Worm (Caenorhabditis elegans) whole organism, young adult: Measurements from ENCODE around the gene F17E9.4.

Experiments used
- K12H6.12 ChIP-seq: fragments of 200-800 bp; sonication (Bioruptor generic); optimal IDR thresholded peaks from 2 replicates; lab custom pipeline; 2018; ENCODE audit warnings: mild to moderate bottlenecking, missing genetic modification characterization, missing compliant biosample characterization
- T07F8.4 ChIP-seq: sonication (generic microtip); optimal IDR thresholded peaks from 2 replicates; lab custom pipeline; 2016; ENCODE audit warnings: mild to moderate bottlenecking, missing genetic modification characterization, moderate library complexity, missing compliant biosample characterization
- Y56A3A.18 ChIP-seq: fragments of 200-800 bp; sonication (Bioruptor generic); IDR thresholded peaks from 2 replicates; pipeline ENCODE4 v1.3.6; 2022; ENCODE audit warnings: missing genetic modification reagents, missing genetic modification characterization, missing compliant biosample characterization
- bed-1 ChIP-seq: fragments of 200-800 bp; sonication (Bioruptor generic); IDR thresholded peaks from 2 replicates; pipeline ENCODE4 v1.3.6; 2022; ENCODE audit warnings: missing genetic modification reagents, missing genetic modification characterization, missing compliant biosample characterization
- ccch-3 ChIP-seq: fragments of 200-800 bp; sonication (Bioruptor generic); optimal IDR thresholded peaks from 2 replicates; lab custom pipeline; 2018; ENCODE audit warnings: mild to moderate bottlenecking, missing genetic modification characterization, missing compliant biosample characterization
- chd-7 ChIP-seq: sonication (generic microtip); optimal IDR thresholded peaks from 2 replicates; lab custom pipeline; 2016; ENCODE audit warnings: mild to moderate bottlenecking, missing genetic modification characterization, moderate library complexity, missing compliant biosample characterization
- him-1 ChIP-seq: sonication (generic microtip); optimal IDR thresholded peaks from 2 replicates; lab custom pipeline; 2016; ENCODE audit warnings: missing genotype, missing genetic modification reagents, missing genetic modification characterization, missing compliant biosample characterization
- nhr-90 ChIP-seq: sonication (generic microtip); optimal IDR thresholded peaks from 2 replicates; lab custom pipeline; 2016; ENCODE audit warnings: missing genotype, mild to moderate bottlenecking, missing genetic modification characterization, missing compliant biosample characterization
- snpc-4 ChIP-seq, 5 experiments: fragments of 150-350 bp in 1 of 5; sonication (generic microtip) in 4 of 5; optimal IDR thresholded peaks; 2 replicates each; lab custom pipeline; 2014 to 2018; ENCODE audit warnings: missing genetic modification characterization in 5 of 5, missing biosample characterization in 3 of 5, antibody characterized with exemption in 2 of 5, mild to moderate bottlenecking in 2 of 5, missing compliant biosample characterization in 2 of 5, missing genotype in 2 of 5, moderate library complexity in 2 of 5, missing genetic modification reagents in 1 of 5
- unc-62 ChIP-seq: fragments of 150-350 bp; optimal IDR thresholded peaks from 2 replicates; lab custom pipeline; 2014; ENCODE audit warnings: missing biosample characterization, missing genetic modification reagents, missing genetic modification characterization
- zim-3 ChIP-seq: sonication (generic microtip); optimal IDR thresholded peaks from 2 replicates; lab custom pipeline; 2017; ENCODE audit warnings: mild to moderate bottlenecking, missing genetic modification characterization, moderate library complexity, missing compliant biosample characterization

DNA sequence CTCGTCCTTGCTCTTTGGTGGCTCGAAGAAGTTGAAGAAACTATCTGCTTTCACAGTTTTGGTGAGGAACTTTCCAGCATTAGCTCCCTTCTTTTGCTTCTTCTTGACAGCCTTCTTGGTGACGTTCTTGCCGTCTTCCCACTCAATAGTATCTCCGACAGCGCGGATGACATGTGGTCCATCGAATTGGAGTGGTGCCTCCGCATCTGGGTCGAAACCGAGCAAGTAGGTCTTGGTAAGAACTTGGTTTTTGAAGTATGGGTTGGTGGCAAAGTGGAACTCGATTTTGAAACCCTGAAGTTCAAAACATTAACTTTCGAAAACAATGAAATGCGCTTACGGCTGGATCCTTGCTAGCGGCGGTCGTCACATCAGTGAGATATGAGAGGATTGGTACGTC, 30.1 kb downstream of the F17E9.4 start:
- TF ChIP-seq him-1 (tag; lab: Kevin White, UChicago) (no peak), ccch-3 (GFP tag; lab: Kevin White, UChicago) (no peak), bed-1 (GFP tag; lab: Robert Waterston, UW) (no peak), chd-7 (no peak), T07F8.4 (tag; lab: Kevin White, UChicago) (no peak), snpc-4 (GFP tag; optimal IDR thresholded peaks at IDR 0.05; lab: Kevin White, UChicago) (no peak), snpc-4 (tag; optimal IDR thresholded peaks at IDR 0.05; lab: Kevin White, UChicago) (no peak), Y56A3A.18 (GFP tag; lab: Robert Waterston, UW) (no peak), K12H6.12 (tag; lab: Kevin White, UChicago) (no peak), unc-62 (GFP tag; lab: Kevin White, UChicago) (no peak), zim-3 (tag; lab: Kevin White, UChicago) (no peak), nhr-90 (no peak)
